Fruit fly (Drosophila melanogaster): Measurements from ENCODE around the gene ND-15.

ND-15 gene

dm6 chr2L:195668-196067 lies 81.1 kb downstream of the ND-15 start:
- TF ChIP-seq CG17801 (GFP tag; optimal IDR thresholded peaks at IDR 0.05; ENCODE audit: partially characterized antibody), result no peak

DNA sequence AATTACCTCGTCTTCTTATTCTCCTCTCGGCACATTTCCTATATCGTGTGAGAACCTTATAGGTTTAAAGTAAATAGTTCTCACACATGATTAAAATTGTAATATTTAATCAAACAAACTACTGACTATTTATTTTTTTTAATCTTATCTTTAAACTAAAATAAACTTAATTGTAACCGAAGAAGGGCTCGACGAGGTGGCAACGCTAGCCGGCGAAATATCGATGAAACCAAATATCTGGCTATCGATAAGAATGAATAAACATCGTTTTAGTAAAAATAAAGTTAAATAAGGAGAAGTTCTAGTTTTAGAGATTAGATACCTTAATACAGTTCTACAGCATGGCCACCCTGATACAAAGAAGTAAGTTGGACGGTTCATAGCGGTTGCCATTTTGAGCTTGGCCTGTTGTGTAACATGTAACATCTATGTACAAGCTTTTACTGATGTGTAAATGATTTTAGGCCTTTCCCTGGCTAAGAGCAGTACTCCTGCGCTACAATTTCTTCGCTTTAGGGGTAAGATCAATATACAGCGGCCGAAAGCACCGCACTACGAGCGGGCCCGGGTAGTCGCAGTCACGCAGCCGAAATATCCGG lies 89.1 kb downstream of the ND-15 start, which contains the start of gene mRpL10:
Gene mRpL10 (plus strand): TSS at position 251 of the 599 bp plus-strand sequence.
- peak; percentile 45 for TF ChIP-seq CG17801 (GFP tag; optimal IDR thresholded peaks at IDR 0.05; ENCODE audit: partially characterized antibody)

DNA sequence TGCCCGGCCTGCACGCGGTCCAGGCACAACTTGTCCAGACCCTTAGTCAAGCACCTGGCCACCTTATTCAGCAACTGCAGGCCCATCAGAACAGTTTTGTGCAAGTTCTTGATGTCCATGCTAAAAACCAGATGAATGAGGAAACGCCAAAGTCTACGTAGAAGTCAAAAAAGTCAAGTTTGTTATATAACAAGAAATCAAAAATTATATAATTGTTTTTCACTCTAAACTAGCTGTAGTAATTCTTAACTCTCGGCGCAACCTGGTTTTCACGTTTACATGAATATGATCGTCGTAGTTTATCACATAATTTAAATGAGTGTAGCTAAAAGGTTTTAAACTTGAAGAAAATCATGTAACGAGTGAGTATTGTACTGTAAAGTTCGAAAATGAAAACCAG lies 90.0 kb downstream of the ND-15 start:
- no peak for TF ChIP-seq CG17801 (GFP tag; optimal IDR thresholded peaks at IDR 0.05; ENCODE audit: partially characterized antibody)
